Worm (Caenorhabditis elegans) whole organism, L1 larva: ENCODE data around the gene K03B4.6.

Experiments used
- C04F5.9 ChIP-seq: sonication (generic microtip); optimal IDR thresholded peaks from 2 replicates; lab custom pipeline; 2016; ENCODE audit warnings: missing genetic modification characterization, missing compliant biosample characterization
- C16A3.4 ChIP-seq: fragments of 150-350 bp; optimal IDR thresholded peaks from 2 replicates; lab custom pipeline; 2014; ENCODE audit warnings: missing biosample characterization, missing genetic modification characterization
- alr-1 ChIP-seq: fragments of 200-800 bp; sonication (Bioruptor generic); optimal IDR thresholded peaks from 2 replicates; lab custom pipeline; 2018; ENCODE audit warnings: borderline replicate concordance, mild to moderate bottlenecking, missing genetic modification characterization, missing compliant biosample characterization
- ama-1 ChIP-seq: fragments of 150-350 bp; optimal IDR thresholded peaks from 2 replicates; lab custom pipeline; 2014
- blmp-1 ChIP-seq: fragments of 150-350 bp; optimal IDR thresholded peaks from 2 replicates; lab custom pipeline; 2014; ENCODE audit warnings: missing biosample characterization, missing genetic modification characterization
- ceh-82 ChIP-seq, 3 experiments: fragments of 150-350 bp in 1 of 3; sonication (generic microtip) in 2 of 3; optimal IDR thresholded peaks; 2 replicates each; lab custom pipeline; 2014 to 2017; ENCODE audit warnings: missing biosample characterization in 3 of 3, missing genetic modification characterization in 3 of 3
- ces-1 ChIP-seq: fragments of 150-350 bp; optimal IDR thresholded peaks from 2 replicates; lab custom pipeline; 2014; ENCODE audit warnings: missing biosample characterization, missing genetic modification reagents, missing genetic modification characterization
- dpl-1 ChIP-seq, 3 experiments: fragments of 150-350 bp in 2 of 3; sonication (generic microtip) in 1 of 3; optimal IDR thresholded peaks; 2 replicates each; lab custom pipeline; 2014 to 2017; ENCODE audit warnings: missing biosample characterization in 3 of 3, missing genetic modification characterization in 3 of 3, missing genetic modification reagents in 3 of 3
- efl-1 ChIP-seq, 4 experiments: fragments of 150-350 bp; optimal IDR thresholded peaks in 3 of 4; peaks in 1 of 4; 1 replicate in 1 of 4; 2 replicates in 3 of 4; lab custom pipeline; 2014; ENCODE audit warnings: missing biosample characterization in 2 of 4, missing genetic modification characterization in 2 of 4, missing genetic modification reagents in 2 of 4
- fkh-10 ChIP-seq: sonication (generic microtip); optimal IDR thresholded peaks from 2 replicates; lab custom pipeline; 2017; ENCODE audit warnings: missing biosample characterization, missing genetic modification reagents, missing genetic modification characterization
- hlh-17 ChIP-seq: fragments of 200-800 bp; sonication (Bioruptor generic); optimal IDR thresholded peaks from 2 replicates; lab custom pipeline; 2018; ENCODE audit warnings: missing genetic modification characterization, mild to moderate bottlenecking, missing compliant biosample characterization, moderate library complexity, borderline replicate concordance
- hpl-2 ChIP-seq: fragments of 150-350 bp; optimal IDR thresholded peaks from 2 replicates; lab custom pipeline; 2014; ENCODE audit warnings: missing biosample characterization, missing genetic modification reagents, missing genetic modification characterization
- isw-1 ChIP-seq: fragments of 200-800 bp; sonication (Bioruptor generic); IDR thresholded peaks from 2 replicates; pipeline ENCODE4 v1.3.6; 2022; ENCODE audit warnings: missing genetic modification characterization, missing compliant biosample characterization
- lin-15B ChIP-seq: fragments of 150-350 bp; sonication (generic microtip); optimal IDR thresholded peaks from 3 replicates; lab custom pipeline; 2014; ENCODE audit warnings: missing biosample characterization, missing genetic modification characterization
- lin-35 ChIP-seq, 2 experiments: fragments of 150-350 bp; optimal IDR thresholded peaks; 2 replicates each; lab custom pipeline; 2014; ENCODE audit warnings: missing biosample characterization in 2 of 2, missing genetic modification characterization in 2 of 2, missing genetic modification reagents in 2 of 2
- lin-39 ChIP-seq: fragments of 150-350 bp; optimal IDR thresholded peaks from 2 replicates; lab custom pipeline; 2014; ENCODE audit warnings: missing biosample characterization, missing genetic modification reagents, missing genetic modification characterization
- lir-3 ChIP-seq: sonication (generic microtip); optimal IDR thresholded peaks from 2 replicates; lab custom pipeline; 2016; ENCODE audit warnings: mild to moderate bottlenecking, missing genetic modification characterization, moderate library complexity, missing compliant biosample characterization; ENCODE audit not compliant: poor library complexity
- lsy-2 ChIP-seq, 2 experiments: fragments of 150-350 bp; optimal IDR thresholded peaks; 2 replicates each; lab custom pipeline; 2014; ENCODE audit warnings: missing biosample characterization in 2 of 2, missing genetic modification characterization in 2 of 2
- mab-9 ChIP-seq: fragments of 200-800 bp; sonication (Bioruptor generic); IDR thresholded peaks from 2 replicates; pipeline ENCODE4 v1.3.6; 2022; ENCODE audit warnings: missing genetic modification reagents, missing genetic modification characterization, missing compliant biosample characterization
- nhr-11 ChIP-seq: fragments of 150-350 bp; optimal IDR thresholded peaks from 2 replicates; lab custom pipeline; 2014; ENCODE audit warnings: missing biosample characterization, missing genetic modification characterization
- nhr-12 ChIP-seq: sonication (generic microtip); optimal IDR thresholded peaks from 2 replicates; lab custom pipeline; 2017; ENCODE audit warnings: missing biosample characterization, missing genetic modification characterization
- nhr-19 ChIP-seq: fragments of 200-800 bp; sonication (Bioruptor generic); conservative IDR thresholded peaks from 2 replicates; pipeline ENCODE4 v1.3.6; 2022; ENCODE audit warnings: missing genetic modification characterization, missing compliant biosample characterization
- nhr-20 ChIP-seq: sonication (generic microtip); optimal IDR thresholded peaks from 2 replicates; lab custom pipeline; 2016; ENCODE audit warnings: mild to moderate bottlenecking, missing genetic modification characterization, missing compliant biosample characterization
- nhr-28 ChIP-seq: fragments of 150-350 bp; optimal IDR thresholded peaks from 2 replicates; lab custom pipeline; 2014; ENCODE audit warnings: missing biosample characterization, missing genetic modification characterization
- nhr-47 ChIP-seq: sonication (generic microtip); optimal IDR thresholded peaks from 2 replicates; lab custom pipeline; 2016; ENCODE audit warnings: mild to moderate bottlenecking, missing genetic modification characterization, moderate library complexity, missing compliant biosample characterization
- pag-3 ChIP-seq: sonication (generic microtip); optimal IDR thresholded peaks from 2 replicates; lab custom pipeline; 2017; ENCODE audit warnings: missing genetic modification characterization, mild to moderate bottlenecking, missing compliant biosample characterization, antibody characterized with exemption, borderline replicate concordance; ENCODE audit not compliant: insufficient read depth
- pax-3 ChIP-seq: fragments of 200-800 bp; sonication (Bioruptor generic); optimal IDR thresholded peaks from 2 replicates; lab custom pipeline; 2018; ENCODE audit warnings: mild to moderate bottlenecking, missing genetic modification characterization, moderate library complexity, missing compliant biosample characterization
- snu-23 ChIP-seq: sonication (generic microtip); optimal IDR thresholded peaks from 2 replicates; lab custom pipeline; 2016; ENCODE audit warnings: missing genetic modification characterization, missing compliant biosample characterization
- sptf-1 ChIP-seq: fragments of 150-350 bp; optimal IDR thresholded peaks from 2 replicates; lab custom pipeline; 2014; ENCODE audit warnings: missing biosample characterization, missing genetic modification characterization
- sup-37 ChIP-seq: fragments of 200-800 bp; sonication (Bioruptor generic); optimal IDR thresholded peaks from 2 replicates; lab custom pipeline; 2018; ENCODE audit warnings: mild to moderate bottlenecking, missing genetic modification characterization, missing compliant biosample characterization
- swsn-7 ChIP-seq: sonication (generic microtip); optimal IDR thresholded peaks from 2 replicates; lab custom pipeline; 2016; ENCODE audit warnings: missing genetic modification characterization, missing compliant biosample characterization
- tbx-2 ChIP-seq: sonication (generic microtip); optimal IDR thresholded peaks from 2 replicates; lab custom pipeline; 2016; ENCODE audit warnings: missing genetic modification characterization, missing compliant biosample characterization
- tlp-1 ChIP-seq: fragments of 150-350 bp; optimal IDR thresholded peaks from 2 replicates; lab custom pipeline; 2014; ENCODE audit warnings: missing biosample characterization, missing genetic modification characterization
- unc-86 ChIP-seq: sonication (generic microtip); optimal IDR thresholded peaks from 2 replicates; lab custom pipeline; 2016; ENCODE audit warnings: missing genetic modification characterization, missing compliant biosample characterization
- zag-1 ChIP-seq: fragments of 150-350 bp; optimal IDR thresholded peaks from 2 replicates; lab custom pipeline; 2014; ENCODE audit warnings: missing biosample characterization, missing genetic modification characterization
- zip-4 ChIP-seq: fragments of 200-800 bp; sonication (Bioruptor generic); optimal IDR thresholded peaks from 2 replicates; lab custom pipeline; 2018; ENCODE audit warnings: mild to moderate bottlenecking, missing genetic modification characterization, moderate library complexity, missing compliant biosample characterization

Gene K03B4.6

DNA sequence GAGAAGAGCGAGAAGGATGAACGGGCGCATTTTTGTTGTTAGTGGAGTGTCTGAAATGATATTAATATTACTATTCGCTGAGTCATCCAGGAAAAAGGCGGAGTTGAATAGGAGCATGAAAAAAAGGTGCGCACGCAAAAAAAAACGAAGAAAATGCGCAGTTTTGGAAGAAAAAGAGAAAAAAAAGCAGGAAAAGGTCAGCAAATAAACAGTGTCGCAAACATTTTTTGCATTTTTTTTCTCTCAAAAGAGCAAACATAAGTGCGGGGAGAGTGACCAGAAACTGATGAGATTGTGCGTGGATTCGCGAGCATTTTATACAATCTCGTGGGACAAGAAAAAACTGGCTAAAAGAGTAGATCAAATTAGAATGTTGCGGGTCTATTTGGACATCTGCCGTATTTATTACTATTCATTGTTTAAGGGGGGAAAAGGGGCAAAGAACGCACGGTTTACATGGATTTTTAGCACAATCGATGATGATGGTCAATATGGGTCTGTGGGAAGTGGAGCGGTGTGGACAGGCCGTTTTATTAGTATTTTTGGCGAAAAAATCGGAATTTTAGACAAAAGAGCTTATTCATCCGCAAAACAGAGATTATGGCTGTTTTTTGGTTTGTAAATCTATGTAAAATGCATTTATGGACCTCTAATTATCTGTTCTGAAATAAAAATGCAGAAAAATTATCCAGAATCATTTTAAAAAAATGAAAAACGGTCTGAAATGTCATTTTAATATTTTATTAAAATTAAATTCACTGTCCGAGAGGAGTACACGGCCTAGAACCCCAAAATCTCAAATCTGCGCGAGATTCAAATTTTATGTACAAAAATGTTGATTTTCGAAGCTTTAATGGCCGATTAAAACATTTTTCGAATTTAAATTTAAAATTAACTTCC is 16.6 kb upstream of the K03B4.6 start, which contains the start of gene cpg-8:
Gene cpg-8, minus strand, starts transcription at position 51 of the 900 bp plus-strand sequence.
- TF ChIP-seq sptf-1 (tag; lab: Kevin White, UChicago) (no peak), ces-1 (GFP tag; lab: Kevin White, UChicago) (no peak), lin-15B (tag; lab: Kevin White, UChicago) (no peak), nhr-28 (tag; lab: Kevin White, UChicago) (no peak), isw-1 (GFP tag; lab: Robert Waterston, UW) (no peak), blmp-1 (no peak), efl-1 (optimal IDR thresholded peaks at IDR 0.05; lab: Kevin White, UChicago) (peak; percentile 52 to 58), efl-1 (GFP tag; optimal IDR thresholded peaks at IDR 0.05 in 1 of 2; lab: Kevin White, UChicago) (peak; percentile 54 to 95), lsy-2 (tag; optimal IDR thresholded peaks at IDR 0.05; lab: Kevin White, UChicago) (no peak), mab-9 (GFP tag; lab: Robert Waterston, UW) (no peak), lin-39 (tag; lab: Kevin White, UChicago) (no peak), lin-35 (GFP tag; optimal IDR thresholded peaks at IDR 0.05; lab: Kevin White, UChicago) (peak in 1 of 2 experiments; percentile 59), swsn-7 (tag; lab: Kevin White, UChicago) (no peak), nhr-12 (tag; lab: Kevin White, UChicago) (no peak), zip-4 (no peak), C16A3.4 (tag; lab: Kevin White, UChicago) (peak; percentile 4), dpl-1 (GFP tag; optimal IDR thresholded peaks at IDR 0.05; lab: Kevin White, UChicago) (peak; percentile 22 to 61 (median 51)), unc-86 (no peak), alr-1 (tag; lab: Kevin White, UChicago) (no peak), ama-1 (lab: Kevin White, UChicago) (no peak), lir-3 (peak; percentile 3), nhr-20 (tag; lab: Kevin White, UChicago) (no peak), nhr-11 (tag; lab: Kevin White, UChicago) (no peak)

ce11 chrV:4691657-4692056 is 15.7 kb upstream of the K03B4.6 start:
- TF ChIP-seq hpl-2 (GFP tag; lab: Kevin White, UChicago) (no peak), snu-23 (GFP tag; lab: Kevin White, UChicago) (no peak), sup-37 (GFP tag; lab: Kevin White, UChicago) (no peak), nhr-19 (GFP tag; lab: Robert Waterston, UW) (no peak), zag-1 (tag; lab: Kevin White, UChicago) (no peak), hlh-17 (no peak), tbx-2 (tag; lab: Kevin White, UChicago) (no peak), pag-3 (tag; lab: Kevin White, UChicago) (no peak), nhr-47 (tag; lab: Kevin White, UChicago) (no peak), fkh-10 (GFP tag; lab: Kevin White, UChicago) (no peak)

DNA sequence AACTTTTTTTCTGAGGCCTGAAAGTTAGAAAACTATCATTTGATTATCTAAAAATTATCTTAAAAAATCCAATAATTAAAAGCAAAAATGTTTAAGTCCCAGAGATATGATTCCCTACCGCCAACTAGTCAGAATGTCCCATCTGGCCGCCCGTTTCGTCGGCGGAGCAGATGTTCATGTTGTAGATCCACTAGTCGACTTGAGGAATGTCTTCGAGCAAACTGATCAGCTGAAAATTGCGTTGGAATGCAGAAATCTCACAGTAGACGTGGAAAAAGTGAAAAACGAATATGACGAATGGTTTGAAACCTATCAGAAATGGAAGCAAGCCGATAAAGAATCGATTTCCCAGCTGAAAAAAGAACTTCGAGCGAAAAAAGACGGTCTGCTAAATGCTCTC is 13.2 kb upstream of the K03B4.6 start, which contains the start of gene K03B4.1:
Gene K03B4.1, plus strand, starts transcription at position 97 of the 400 bp plus-strand sequence.
- TF ChIP-seq nhr-20 (tag; lab: Kevin White, UChicago) = no peak
- no peak for TF ChIP-seq tlp-1 (tag; lab: Kevin White, UChicago)
- no peak for TF ChIP-seq ceh-82 (tag; optimal IDR thresholded peaks at IDR 0.05; lab: Kevin White, UChicago)
- TF ChIP-seq pax-3 (tag; lab: Kevin White, UChicago) = no peak
- no peak for TF ChIP-seq efl-1 (optimal IDR thresholded peaks at IDR 0.05; lab: Kevin White, UChicago)
- peak in 1 of 2 experiments; percentile 43 for TF ChIP-seq efl-1 (GFP tag; optimal IDR thresholded peaks at IDR 0.05 in 1 of 2; lab: Kevin White, UChicago)
- no peak for TF ChIP-seq C04F5.9 (tag; lab: Kevin White, UChicago)
- peak; percentile 38 for TF ChIP-seq ama-1 (lab: Kevin White, UChicago)
